Fruit fly (Drosophila melanogaster) whole organism, adult: ENCODE measurements around the gene eIF3f1.

Experiments
- CG11617 ChIP-seq: fragments of 200-800 bp; sonication (Bioruptor generic); optimal IDR thresholded peaks from 2 replicates; lab custom pipeline; 2017; ENCODE audit warnings: mild to moderate bottlenecking, missing biosample characterization, missing genetic modification reagents, missing genetic modification characterization
- CG14711 ChIP-seq: fragments of 200-800 bp; sonication (Bioruptor generic); optimal IDR thresholded peaks from 2 replicates; lab custom pipeline; 2018; ENCODE audit warnings: missing biosample characterization, mild to moderate bottlenecking, missing genetic modification characterization, moderate library complexity
- CG1620 ChIP-seq: fragments of 200-800 bp; sonication (Bioruptor generic); optimal IDR thresholded peaks from 2 replicates; lab custom pipeline; 2016; ENCODE audit warnings: missing biosample characterization, missing genetic modification characterization
- CG33017 ChIP-seq: fragments of 200-800 bp; sonication (Bioruptor generic); optimal IDR thresholded peaks from 2 replicates; lab custom pipeline; 2018; ENCODE audit warnings: missing biosample characterization, mild to moderate bottlenecking, missing genetic modification characterization, moderate library complexity
- CG5204 ChIP-seq: fragments of 200-800 bp; sonication (Bioruptor generic); optimal IDR thresholded peaks from 2 replicates; lab custom pipeline; 2016; ENCODE audit warnings: missing biosample characterization, missing genetic modification characterization
- CG7045 ChIP-seq: fragments of 200-800 bp; sonication (Bioruptor generic); optimal IDR thresholded peaks from 2 replicates; lab custom pipeline; 2017; ENCODE audit warnings: missing biosample characterization, mild to moderate bottlenecking, missing genetic modification characterization
- CG7101 ChIP-seq: fragments of 200-800 bp; sonication (Bioruptor generic); optimal IDR thresholded peaks from 2 replicates; lab custom pipeline; 2018; ENCODE audit warnings: missing biosample characterization, mild to moderate bottlenecking, missing genetic modification characterization, moderate library complexity
- Clk ChIP-seq: fragments of 200-800 bp; sonication (Bioruptor generic); optimal IDR thresholded peaks from 2 replicates; lab custom pipeline; 2017; ENCODE audit warnings: missing biosample characterization, missing genetic modification characterization
- Crg-1 ChIP-seq: fragments of 200-800 bp; sonication (Bioruptor generic); optimal IDR thresholded peaks from 2 replicates; lab custom pipeline; 2016; ENCODE audit warnings: missing biosample characterization, missing genetic modification characterization
- Hr96 ChIP-seq: fragments of 200-800 bp; sonication (Bioruptor generic); optimal IDR thresholded peaks from 2 replicates; lab custom pipeline; 2016; ENCODE audit warnings: missing biosample characterization, missing genetic modification characterization
- Mnt ChIP-seq: fragments of 200-800 bp; sonication (Bioruptor generic); optimal IDR thresholded peaks from 2 replicates; lab custom pipeline; 2016; ENCODE audit warnings: missing biosample characterization, mild to moderate bottlenecking, missing genetic modification characterization
- bab1 ChIP-seq: fragments of 200-800 bp; sonication (Bioruptor generic); optimal IDR thresholded peaks from 3 replicates; lab custom pipeline; 2019; ENCODE audit warnings: missing biosample characterization, mild to moderate bottlenecking, missing genetic modification characterization, moderate library complexity
- cic ChIP-seq: fragments of 200-800 bp; sonication (Bioruptor generic); optimal IDR thresholded peaks from 2 replicates; lab custom pipeline; 2017; ENCODE audit warnings: missing biosample characterization, mild to moderate bottlenecking, missing genetic modification characterization, moderate library complexity
- cnc ChIP-seq, 2 experiments: fragments of >200 bp; optimal IDR thresholded peaks; 2 replicates each; lab custom pipeline; 2017
- kay ChIP-seq: fragments of 200-800 bp; sonication (Bioruptor generic); peaks from one replicate; lab custom pipeline; 2016; ENCODE audit warnings: missing biosample characterization, missing genetic modification characterization, borderline replicate concordance
- ovo ChIP-seq: fragments of 200-800 bp; sonication (Bioruptor generic); optimal IDR thresholded peaks from 2 replicates; lab custom pipeline; 2016; ENCODE audit warnings: missing biosample characterization, missing genetic modification characterization
- pad ChIP-seq: fragments of 200-800 bp; sonication (Bioruptor generic); optimal IDR thresholded peaks from 3 replicates; lab custom pipeline; 2017; ENCODE audit warnings: missing biosample characterization, missing genetic modification characterization, mild to moderate bottlenecking, moderate library complexity, missing genetic modification reagents
- tj ChIP-seq: fragments of 200-800 bp; sonication (Bioruptor generic); optimal IDR thresholded peaks from 3 replicates; lab custom pipeline; 2017; ENCODE audit warnings: missing biosample characterization, mild to moderate bottlenecking, missing genetic modification characterization, moderate library complexity
- toe ChIP-seq: fragments of 200-800 bp; sonication (Bioruptor generic); optimal IDR thresholded peaks from 2 replicates; lab custom pipeline; 2016; ENCODE audit warnings: missing biosample characterization, missing genetic modification characterization

The eIF3f1 gene

DNA sequence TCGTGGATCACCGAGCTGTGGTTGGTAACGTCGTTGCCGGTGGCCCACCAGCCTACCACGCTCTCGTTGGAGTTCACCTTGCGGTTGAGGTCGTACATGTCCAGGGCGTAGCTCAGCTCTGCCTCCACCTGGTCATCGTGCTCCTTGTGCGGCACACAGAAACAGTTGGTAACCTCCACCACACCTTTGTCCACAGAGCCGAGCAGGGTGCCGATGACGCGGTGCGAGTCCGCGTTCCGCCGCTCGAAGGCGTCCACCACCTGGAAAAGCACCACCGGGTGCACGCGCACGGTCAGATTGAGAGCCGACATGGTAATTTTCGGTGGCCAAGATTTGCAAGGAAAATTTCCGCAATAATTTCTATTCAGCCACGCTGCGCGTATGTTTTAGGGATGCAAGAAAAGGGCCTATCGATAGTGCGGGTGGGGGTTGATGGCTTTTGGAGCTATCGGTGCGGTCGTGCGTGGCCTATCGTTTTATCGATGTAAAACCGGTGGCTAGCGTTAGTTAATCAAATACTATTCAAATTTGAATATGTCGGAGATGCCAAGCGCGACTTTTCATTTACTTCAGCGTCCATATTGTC, at the start of gene eIF3f1:
Gene eIF3f1, minus strand, starts transcription at position 408 of the 586 bp plus-strand sequence.
- TF ChIP-seq toe (GFP tag; lab: Kevin White, UChicago) (no peak), bab1 (GFP tag; lab: Kevin White, UChicago) (peak; percentile 60), Crg-1 (no peak), CG1620 (GFP tag; lab: Kevin White, UChicago) (peak; percentile 29), CG7101 (peak; percentile 17), pad (GFP tag; lab: Kevin White, UChicago) (peak; percentile 0), kay (no peak), Mnt (GFP tag; lab: Kevin White, UChicago) (peak; percentile 84), ovo (GFP tag; lab: Kevin White, UChicago) (peak; percentile 40)

DNA sequence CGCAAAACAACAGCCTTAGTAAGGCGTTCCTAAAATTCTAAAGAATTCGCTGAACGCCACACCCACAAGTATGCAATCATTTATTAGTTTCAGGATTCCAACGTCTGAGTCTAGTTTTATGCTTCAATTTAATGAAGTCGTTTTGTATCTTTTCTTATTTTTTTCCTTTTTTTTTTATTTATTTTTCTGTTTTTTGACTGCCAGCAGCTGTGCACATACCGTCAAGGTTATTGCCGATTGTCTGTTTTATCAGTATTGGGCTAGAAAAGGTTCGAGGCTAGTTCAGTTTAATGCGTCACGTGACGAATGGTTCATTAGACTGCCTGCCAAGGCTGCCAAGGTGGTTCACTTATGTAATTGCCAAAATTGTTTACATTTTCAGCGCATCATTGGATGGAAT, 47.4 kb upstream of the eIF3f1 start:
- TF ChIP-seq pad (GFP tag; lab: Kevin White, UChicago), result no peak
- no peak for TF ChIP-seq Clk (GFP tag; lab: Kevin White, UChicago)
- no peak for TF ChIP-seq cic (GFP tag; lab: Kevin White, UChicago)
- TF ChIP-seq CG1620 (GFP tag; lab: Kevin White, UChicago), result no peak
- TF ChIP-seq toe (GFP tag; lab: Kevin White, UChicago), result no peak
- no peak for TF ChIP-seq CG7045 (GFP tag; lab: Kevin White, UChicago)
- TF ChIP-seq bab1 (GFP tag; lab: Kevin White, UChicago), result no peak
- TF ChIP-seq kay, result no peak
- no peak for TF ChIP-seq ovo (GFP tag; lab: Kevin White, UChicago)
- no peak for TF ChIP-seq Crg-1
- TF ChIP-seq Hr96 (GFP tag; lab: Kevin White, UChicago), result no peak
- no peak for TF ChIP-seq CG11617 (GFP tag; lab: Kevin White, UChicago)
- TF ChIP-seq CG33017 (tag; lab: Kevin White, UChicago), result no peak
- no peak for TF ChIP-seq CG5204 (GFP tag; lab: Kevin White, UChicago)
- no peak for TF ChIP-seq CG7101

DNA sequence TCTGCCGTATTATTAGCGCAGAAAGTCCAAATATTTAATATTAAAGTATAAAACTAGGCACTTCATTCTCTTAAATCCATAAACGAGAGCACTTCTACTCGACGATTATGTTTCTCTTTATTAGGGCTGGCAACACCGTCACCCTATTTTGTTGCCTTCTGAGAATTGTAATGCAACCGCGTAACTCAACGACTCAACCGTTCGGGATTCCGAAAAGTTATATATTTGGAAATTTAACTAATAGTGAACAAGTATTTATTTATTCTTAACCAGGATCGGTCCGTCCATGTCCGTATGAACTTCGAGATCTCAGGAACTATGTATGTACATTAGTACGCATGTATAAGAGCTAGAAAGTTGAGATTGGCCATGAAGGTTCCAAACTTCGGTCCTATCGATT, 35.8 kb upstream of the eIF3f1 start, which contains the start of gene atms:
Gene atms, plus strand, starts transcription at position 301 of the 400 bp plus-strand sequence.
- no peak for TF ChIP-seq Hr96 (GFP tag; lab: Kevin White, UChicago)
- TF ChIP-seq CG7101, result no peak
- no peak for TF ChIP-seq cic (GFP tag; lab: Kevin White, UChicago)
- no peak for TF ChIP-seq CG11617 (GFP tag; lab: Kevin White, UChicago)
- no peak for TF ChIP-seq Mnt (GFP tag; lab: Kevin White, UChicago)
- no peak for TF ChIP-seq cnc (optimal IDR thresholded peaks at IDR 0.05; lab: Kevin White, UChicago)
- TF ChIP-seq ovo (GFP tag; lab: Kevin White, UChicago), result no peak
- TF ChIP-seq CG5204 (GFP tag; lab: Kevin White, UChicago), result no peak

DNA sequence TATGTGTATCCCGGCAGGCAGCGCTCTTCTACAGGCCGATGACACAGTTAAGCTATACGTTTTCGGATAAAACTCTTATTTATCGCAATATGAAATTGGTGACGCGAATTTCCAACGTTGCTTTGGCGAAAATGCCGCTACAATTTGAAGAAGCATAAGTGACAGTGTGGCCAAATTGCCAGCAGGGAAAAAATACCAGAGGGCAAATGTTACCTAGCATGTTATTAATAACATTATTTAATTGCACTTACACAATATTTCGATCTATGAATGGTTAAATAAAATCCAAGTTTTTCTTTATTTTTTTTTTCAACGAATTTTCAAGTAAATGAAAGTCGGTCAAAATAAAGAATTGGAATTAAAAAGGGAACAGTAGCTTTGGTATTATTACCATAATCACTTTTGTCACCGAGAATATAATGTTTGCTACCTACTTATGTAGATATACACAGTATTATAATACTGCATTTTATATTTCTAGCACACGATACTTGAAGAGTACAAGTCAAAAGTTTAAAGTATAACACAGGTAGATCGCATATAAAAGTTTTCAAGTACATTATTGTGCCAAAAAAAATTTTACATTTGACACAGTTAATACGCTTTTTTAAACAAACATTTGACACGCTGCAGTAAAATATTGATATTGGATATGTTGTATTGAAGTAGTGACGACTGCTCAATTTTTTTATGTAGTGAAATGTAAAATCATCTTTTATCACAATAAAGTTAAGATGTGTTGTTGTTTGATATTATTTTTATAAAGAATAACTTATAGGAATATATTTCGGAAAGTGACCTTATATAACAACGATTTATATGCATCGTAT, 35.1 kb upstream of the eIF3f1 start, which contains the start of gene tacc:
Gene tacc, minus strand, starts transcription at position 169 of the 830 bp plus-strand sequence.
- no peak for TF ChIP-seq CG1620 (GFP tag; lab: Kevin White, UChicago)
- no peak for TF ChIP-seq Crg-1
- no peak for TF ChIP-seq CG33017 (tag; lab: Kevin White, UChicago)

DNA sequence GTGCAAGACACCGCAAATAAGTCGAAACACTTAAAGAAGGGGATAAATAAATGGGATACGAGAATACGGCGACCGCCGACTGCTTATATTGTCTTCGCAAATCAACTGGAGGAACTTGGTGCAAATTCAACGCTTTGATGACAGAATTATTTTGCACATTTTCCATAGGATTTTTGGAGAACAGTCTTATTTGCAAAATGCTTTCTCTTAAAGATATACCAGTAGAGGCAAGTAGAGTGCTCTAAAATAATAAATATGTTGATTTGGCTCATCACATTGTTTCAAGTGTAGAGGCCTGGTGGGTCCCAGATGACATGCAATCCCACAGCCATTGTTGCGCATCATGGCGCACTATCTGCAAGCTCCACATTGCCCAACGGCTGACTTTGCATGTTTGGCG, 33.3 kb upstream of the eIF3f1 start:
- peak; percentile 89 for TF ChIP-seq tj (GFP tag; lab: Kevin White, UChicago)
- no peak for TF ChIP-seq CG1620 (GFP tag; lab: Kevin White, UChicago)

DNA sequence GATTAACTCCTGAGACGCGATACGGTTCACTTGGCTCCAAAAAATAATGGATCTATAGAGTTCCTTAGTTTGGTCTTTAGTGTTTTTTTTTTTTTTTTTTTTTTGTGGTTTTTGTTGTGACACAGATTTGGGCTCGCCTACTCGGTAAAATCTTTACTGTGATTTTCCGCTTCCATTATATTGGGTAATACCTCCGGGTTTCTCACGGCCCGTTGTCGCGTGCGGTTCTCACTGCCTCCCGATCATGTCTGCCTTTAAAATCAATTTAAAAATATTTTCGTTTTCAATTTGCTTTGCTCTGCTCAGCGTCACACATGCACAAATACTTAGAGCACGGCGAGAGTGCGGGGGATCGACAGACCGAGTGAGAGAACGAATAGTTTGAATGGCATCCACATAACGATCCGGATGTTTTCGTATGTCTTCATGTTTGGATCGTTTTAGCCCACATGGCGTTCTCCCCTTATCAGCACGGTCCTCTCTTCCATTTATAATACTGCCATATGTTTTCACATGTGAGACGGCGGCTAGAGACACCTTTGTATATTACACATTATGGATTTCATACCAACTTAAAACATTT, 32.3 kb upstream of the eIF3f1 start:
- TF ChIP-seq CG7101 (no peak), CG14711 (no peak), Crg-1 (no peak), cic (GFP tag; lab: Kevin White, UChicago) (no peak), CG11617 (GFP tag; lab: Kevin White, UChicago) (no peak), toe (GFP tag; lab: Kevin White, UChicago) (no peak), CG33017 (tag; lab: Kevin White, UChicago) (no peak), pad (GFP tag; lab: Kevin White, UChicago) (no peak), ovo (GFP tag; lab: Kevin White, UChicago) (no peak), tj (GFP tag; lab: Kevin White, UChicago) (no peak), CG5204 (GFP tag; lab: Kevin White, UChicago) (no peak), cnc (optimal IDR thresholded peaks at IDR 0.05; lab: Kevin White, UChicago) (no peak), Hr96 (GFP tag; lab: Kevin White, UChicago) (no peak), Mnt (GFP tag; lab: Kevin White, UChicago) (no peak)

DNA sequence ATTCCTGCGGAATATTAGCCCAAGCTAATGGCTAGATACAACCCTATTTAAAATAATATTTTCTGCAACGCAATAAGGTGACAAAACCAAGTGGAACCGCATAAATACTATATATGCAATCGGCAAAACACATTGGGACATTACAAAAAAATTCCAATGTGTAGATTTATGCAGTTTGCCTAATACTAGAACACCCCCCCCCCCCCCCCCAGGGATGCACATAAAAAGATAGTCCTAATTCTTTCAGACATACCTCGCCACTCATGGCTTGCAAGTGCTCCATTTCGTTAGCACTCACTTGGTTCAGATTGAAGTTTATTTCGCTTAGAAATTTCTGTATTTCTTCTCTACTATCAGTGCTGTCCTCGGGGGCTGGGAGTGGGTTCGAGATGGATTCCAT, 31.6 kb upstream of the eIF3f1 start:
- TF ChIP-seq toe (GFP tag; lab: Kevin White, UChicago) (no peak), kay (no peak), cic (GFP tag; lab: Kevin White, UChicago) (no peak), Clk (GFP tag; lab: Kevin White, UChicago) (no peak), CG7101 (no peak)
